Worm (Caenorhabditis elegans): ENCODE data around the gene klp-19.

klp-19 gene

DNA sequence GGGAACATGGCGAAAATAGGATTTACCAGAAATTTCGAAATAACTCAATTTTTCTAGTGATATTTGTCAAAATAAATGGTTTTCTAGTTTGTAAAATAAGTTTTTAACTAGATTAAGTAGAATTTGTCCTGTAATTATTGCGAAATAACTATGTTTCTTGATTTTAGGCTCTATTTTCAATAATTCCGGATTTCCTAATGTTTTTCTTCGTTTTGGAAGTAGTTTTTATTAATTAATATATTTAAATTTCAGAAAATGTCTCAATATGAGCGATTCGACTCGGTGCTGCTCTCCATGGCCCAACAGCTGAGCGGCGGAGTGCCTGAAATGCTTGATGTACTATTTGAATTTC, 34.2 kb upstream of the klp-19 start, which contains the start of gene nud-1:
Gene nud-1, plus strand, starts transcription at position 253 of the 352 bp plus-strand sequence.
- TF ChIP-seq F10B5.3 (tag; optimal IDR thresholded peaks at IDR 0.05) = no peak
- no peak for TF ChIP-seq pha-4 (GFP tag; IDR thresholded peaks at IDR 0.05)
- TF ChIP-seq pha-4 (tag; optimal IDR thresholded peaks at IDR 0.05) = no peak
- no peak for TF ChIP-seq spr-3 (GFP tag; optimal IDR thresholded peaks at IDR 0.05)
- no peak for TF ChIP-seq ceh-44 (GFP tag; IDR thresholded peaks at IDR 0.05)
- no peak for TF ChIP-seq nhr-6 (tag; optimal IDR thresholded peaks at IDR 0.05)
- no peak for TF ChIP-seq vab-7 (GFP tag; IDR thresholded peaks at IDR 0.05)
- TF ChIP-seq ceh-32 (tag; optimal IDR thresholded peaks at IDR 0.05; ENCODE audit: poor library complexity) = no peak
- no peak for TF ChIP-seq nhr-102 (tag; optimal IDR thresholded peaks at IDR 0.05)
- TF ChIP-seq dve-1 (tag; optimal IDR thresholded peaks at IDR 0.05; ENCODE audit: insufficient read depth) = no peak
- no peak for TF ChIP-seq nhr-25 (tag; optimal IDR thresholded peaks at IDR 0.05; ENCODE audit: borderline replicate concordance, insufficient read depth)
- TF ChIP-seq nhr-76 (tag; optimal IDR thresholded peaks at IDR 0.05) = no peak
- TF ChIP-seq zfp-2 (tag; optimal IDR thresholded peaks at IDR 0.05) = no peak
- TF ChIP-seq php-3 (GFP tag; IDR thresholded peaks at IDR 0.05) = no peak
- TF ChIP-seq F37D6.2 (tag; optimal IDR thresholded peaks at IDR 0.05) = no peak
- no peak for TF ChIP-seq lin-15B (tag; optimal IDR thresholded peaks at IDR 0.05)
- TF ChIP-seq nhr-11 (tag; optimal IDR thresholded peaks at IDR 0.05) = no peak
- no peak for TF ChIP-seq lin-38 (GFP tag; IDR thresholded peaks at IDR 0.05)
- TF ChIP-seq hmg-1.1 (GFP tag; IDR thresholded peaks at IDR 0.05) = no peak
- TF ChIP-seq F44E2.7 (GFP tag; IDR thresholded peaks at IDR 0.05) = no peak

DNA sequence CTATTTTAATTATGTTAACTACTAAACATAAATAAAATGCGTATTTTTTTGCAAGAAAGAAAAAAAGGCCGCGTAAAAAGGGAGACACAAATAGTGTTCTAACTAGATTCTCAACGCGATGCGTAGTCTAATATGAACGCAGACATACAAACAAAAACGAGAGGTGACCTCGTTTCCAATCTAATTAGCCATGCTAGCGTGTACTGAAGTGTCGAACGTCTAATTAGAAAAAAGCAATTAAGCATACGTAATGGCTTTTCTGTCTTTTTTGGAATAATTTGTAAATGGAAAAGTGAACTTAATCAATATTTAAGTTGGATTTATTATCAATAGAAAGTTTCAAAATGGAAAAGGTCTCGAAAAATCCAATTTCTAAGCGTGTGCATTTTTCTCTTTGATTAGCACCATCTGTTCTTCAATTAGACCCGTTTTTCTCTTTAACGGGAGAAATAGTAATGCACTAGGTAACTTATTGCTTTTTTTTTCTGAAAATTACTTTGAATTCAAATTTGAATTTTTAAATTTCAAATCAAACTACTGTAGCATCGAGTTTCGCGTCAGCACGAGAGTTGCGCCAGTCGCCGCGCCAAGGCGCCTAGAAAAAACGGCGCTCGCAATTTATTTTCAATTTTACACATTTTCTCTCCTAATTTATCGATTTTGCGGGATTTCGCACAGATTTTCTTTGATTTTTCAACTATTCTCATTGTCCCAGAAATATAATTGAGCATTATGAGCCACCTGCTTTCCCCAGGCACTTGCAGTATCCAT, 33.6 kb upstream of the klp-19 start:
- no peak for TF ChIP-seq F37D6.2 (tag; optimal IDR thresholded peaks at IDR 0.05)
- TF ChIP-seq mep-1 (tag; optimal IDR thresholded peaks at IDR 0.05) = no peak
- no peak for TF ChIP-seq F49E8.2 (tag; optimal IDR thresholded peaks at IDR 0.05; ENCODE audit: borderline replicate concordance)
- no peak for TF ChIP-seq F10B5.3 (tag; optimal IDR thresholded peaks at IDR 0.05)
- TF ChIP-seq ceh-20 (GFP tag; IDR thresholded peaks at IDR 0.05) = no peak
- peak; percentile 52 for TF ChIP-seq aha-1 (tag)
- TF ChIP-seq madf-9 (GFP tag; conservative IDR thresholded peaks at IDR 0.05) = no peak
- TF ChIP-seq set-16 (GFP tag; IDR thresholded peaks at IDR 0.05) = no peak
- no peak for TF ChIP-seq arid-1 (GFP tag; conservative IDR thresholded peaks at IDR 0.05)
- no peak for TF ChIP-seq T20F7.1 (GFP tag; optimal IDR thresholded peaks at IDR 0.05)
- peak in 1 of 2 experiments; percentile 55 for TF ChIP-seq lsy-2 (tag; optimal IDR thresholded peaks at IDR 0.05)
- TF ChIP-seq dpl-1 (GFP tag; optimal IDR thresholded peaks at IDR 0.05) = peak; percentile 72
- TF ChIP-seq saeg-2 (GFP tag; IDR thresholded peaks at IDR 0.05) = no peak
- TF ChIP-seq zip-2 (tag; optimal IDR thresholded peaks at IDR 0.05) = no peak
- TF ChIP-seq mdl-1 (tag; optimal IDR thresholded peaks at IDR 0.05) = no peak
- no peak for TF ChIP-seq unc-130 (GFP tag; optimal IDR thresholded peaks at IDR 0.05)
- TF ChIP-seq tag-97 (GFP tag; IDR thresholded peaks at IDR 0.05) = no peak

DNA sequence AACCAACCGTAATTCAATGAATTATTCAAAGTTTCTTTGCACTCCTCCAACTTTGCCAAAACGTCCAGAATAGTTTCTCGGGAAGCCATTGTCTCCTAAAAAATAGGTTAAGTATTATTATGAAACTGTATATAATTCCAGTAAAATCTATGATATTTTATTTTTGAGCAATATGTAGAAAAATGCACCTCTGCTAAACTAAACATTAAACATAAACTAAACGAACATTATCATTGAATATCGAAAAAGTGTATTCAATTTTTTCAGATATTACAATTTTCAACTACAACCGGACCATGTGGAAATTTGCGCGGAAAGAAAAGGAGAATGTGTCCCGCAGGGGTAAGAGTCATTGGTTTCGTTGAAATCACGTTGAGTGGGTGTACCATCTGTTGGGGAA, 32.6 kb upstream of the klp-19 start, which contains the start of gene F53A2.3:
Gene F53A2.3, minus strand, starts transcription at position 101 of the 400 bp plus-strand sequence.
- TF ChIP-seq tra-1 (GFP tag; IDR thresholded peaks at IDR 0.05) (no peak), zip-2 (tag; optimal IDR thresholded peaks at IDR 0.05) (no peak), F37D6.2 (tag; optimal IDR thresholded peaks at IDR 0.05) (no peak), fos-1 (tag; optimal IDR thresholded peaks at IDR 0.05) (no peak), unc-39 (tag; optimal IDR thresholded peaks at IDR 0.05) (no peak), ceh-82 (tag; optimal IDR thresholded peaks at IDR 0.05) (no peak), dpl-1 (GFP tag; optimal IDR thresholded peaks at IDR 0.05) (no peak), F26F4.8 (GFP tag; conservative IDR thresholded peaks at IDR 0.05) (no peak), arid-1 (GFP tag; conservative IDR thresholded peaks at IDR 0.05) (no peak)

All from whole organism, L4 larva.